Worm (Caenorhabditis elegans): ENCODE measurements around the gene acp-3.

DNA sequence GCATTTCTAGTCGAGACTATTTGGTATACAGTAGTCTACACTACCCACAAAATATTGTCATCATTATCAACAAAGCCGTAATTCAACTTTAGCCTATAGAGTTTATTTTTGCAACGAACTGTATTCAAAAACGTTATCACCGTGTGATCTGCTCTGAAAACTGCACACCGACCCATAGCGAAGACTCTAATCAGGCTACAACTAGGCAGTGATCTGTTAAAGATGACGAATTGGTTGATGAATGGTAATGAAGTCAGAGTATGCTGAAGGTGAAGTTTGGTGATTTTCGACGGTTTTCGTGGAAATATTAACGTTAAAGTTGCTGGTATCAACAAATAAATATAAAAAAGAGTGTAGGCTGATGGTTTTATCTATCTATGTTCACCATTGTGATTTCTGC, 50.0 kb downstream of the acp-3 start:
- TF ChIP-seq zfh-2 (GFP tag; conservative IDR thresholded peaks at IDR 0.05), result no peak
- peak; percentile 74 for TF ChIP-seq nhr-80 (tag; optimal IDR thresholded peaks at IDR 0.05)
- no peak for TF ChIP-seq madf-6 (GFP tag; IDR thresholded peaks at IDR 0.05)
- no peak for TF ChIP-seq chd-7 (tag; optimal IDR thresholded peaks at IDR 0.05)
- TF ChIP-seq dpl-1 (GFP tag; optimal IDR thresholded peaks at IDR 0.05), result no peak
- TF ChIP-seq atf-7 (tag; optimal IDR thresholded peaks at IDR 0.05), result peak; percentile 76
- no peak for TF ChIP-seq ama-1 (optimal IDR thresholded peaks at IDR 0.05)
- TF ChIP-seq ama-1 (GFP tag; optimal IDR thresholded peaks at IDR 0.05), result no peak
- TF ChIP-seq rpc-1 (optimal IDR thresholded peaks at IDR 0.05), result no peak
- TF ChIP-seq rpc-1 (tag; optimal IDR thresholded peaks at IDR 0.05), result no peak
- TF ChIP-seq hrde-1 (tag; optimal IDR thresholded peaks at IDR 0.05; ENCODE audit: borderline replicate concordance), result no peak

All from whole organism, young adult.